Worm (Caenorhabditis elegans): Measurements from ENCODE around the gene F48G7.10.

Gene F48G7.10

DNA sequence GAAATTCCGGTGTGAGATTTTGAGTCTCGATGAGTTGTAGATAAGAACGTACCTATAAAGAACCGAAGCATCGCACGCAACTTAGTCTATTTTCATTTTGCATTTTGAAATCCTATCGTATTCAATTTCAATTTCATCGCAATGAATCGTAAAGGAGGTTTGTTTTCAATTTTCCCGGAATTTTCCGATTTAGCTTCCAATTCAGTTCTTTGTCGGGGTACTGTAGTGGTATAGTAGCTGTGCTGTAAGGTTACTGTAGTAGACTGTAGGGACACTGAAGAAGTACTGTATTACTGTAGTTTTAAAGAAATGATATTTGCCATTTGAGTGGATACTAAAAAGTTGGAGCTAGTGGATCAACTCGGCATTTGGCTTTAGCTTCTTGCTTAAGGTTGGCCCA is 35.0 kb downstream of the F48G7.10 start:
- no peak for TF ChIP-seq ceh-34 (tag; optimal IDR thresholded peaks at IDR 0.05)
- TF ChIP-seq ttx-3 (tag; optimal IDR thresholded peaks at IDR 0.05), result no peak
- TF ChIP-seq unc-42 (tag; optimal IDR thresholded peaks at IDR 0.05), result no peak
- no peak for TF ChIP-seq sdc-2 (tag; optimal IDR thresholded peaks at IDR 0.05)
- no peak for TF ChIP-seq nfya-1 (tag; optimal IDR thresholded peaks at IDR 0.05)
- TF ChIP-seq hlh-8 (tag; optimal IDR thresholded peaks at IDR 0.05), result no peak
- TF ChIP-seq pha-4 (tag; optimal IDR thresholded peaks at IDR 0.05), result no peak
- no peak for TF ChIP-seq mec-3 (tag; optimal IDR thresholded peaks at IDR 0.05; ENCODE audit: borderline replicate concordance)
- no peak for TF ChIP-seq ceh-30 (tag; optimal IDR thresholded peaks at IDR 0.05)
- TF ChIP-seq pha-2 (tag; optimal IDR thresholded peaks at IDR 0.05), result no peak
- TF ChIP-seq lim-6 (tag; optimal IDR thresholded peaks at IDR 0.05), result no peak
- TF ChIP-seq syd-9 (tag; optimal IDR thresholded peaks at IDR 0.05), result no peak
- TF ChIP-seq odd-2 (tag; optimal IDR thresholded peaks at IDR 0.05), result no peak
- TF ChIP-seq rnt-1 (tag; optimal IDR thresholded peaks at IDR 0.05), result no peak
- no peak for TF ChIP-seq elt-2 (tag; optimal IDR thresholded peaks at IDR 0.05)

DNA sequence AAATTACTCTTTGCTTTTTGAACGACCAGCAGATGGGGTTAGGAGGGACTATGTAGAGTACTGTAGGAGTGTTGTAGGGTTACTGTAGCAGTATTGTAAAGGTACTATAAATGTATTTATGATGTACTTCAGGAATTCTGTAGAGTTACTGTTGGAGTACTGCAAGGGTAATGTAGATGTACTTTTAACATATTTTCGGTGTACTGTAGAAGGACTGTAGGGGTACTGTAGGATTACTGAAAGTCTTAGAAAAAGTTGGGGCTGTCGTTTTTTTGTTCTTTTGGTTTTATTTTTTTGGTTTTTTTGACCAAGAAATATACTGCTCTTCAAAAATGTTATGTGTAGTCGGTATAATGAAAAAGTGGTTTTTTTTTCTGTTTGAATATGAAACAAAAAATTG is 36.1 kb downstream of the F48G7.10 start:
- TF ChIP-seq Y22D7AL.16 (tag; optimal IDR thresholded peaks at IDR 0.05), result no peak
- TF ChIP-seq C08G9.2 (tag; optimal IDR thresholded peaks at IDR 0.05), result no peak
- no peak for TF ChIP-seq ceh-18 (tag; optimal IDR thresholded peaks at IDR 0.05)
- no peak for TF ChIP-seq K02D7.2 (tag; optimal IDR thresholded peaks at IDR 0.05)
- no peak for TF ChIP-seq hlh-30 (tag; optimal IDR thresholded peaks at IDR 0.05; ENCODE audit: insufficient read depth)
- no peak for TF ChIP-seq ceh-19 (GFP tag; optimal IDR thresholded peaks at IDR 0.05)
- no peak for TF ChIP-seq K09A11.1 (tag; optimal IDR thresholded peaks at IDR 0.05; ENCODE audit: insufficient read depth)
- no peak for TF ChIP-seq hlh-8 (tag; optimal IDR thresholded peaks at IDR 0.05)
- TF ChIP-seq ceh-48 (tag; optimal IDR thresholded peaks at IDR 0.05), result no peak
- no peak for TF ChIP-seq ets-4 (tag; optimal IDR thresholded peaks at IDR 0.05)
- TF ChIP-seq pros-1 (tag; optimal IDR thresholded peaks at IDR 0.05), result no peak

DNA sequence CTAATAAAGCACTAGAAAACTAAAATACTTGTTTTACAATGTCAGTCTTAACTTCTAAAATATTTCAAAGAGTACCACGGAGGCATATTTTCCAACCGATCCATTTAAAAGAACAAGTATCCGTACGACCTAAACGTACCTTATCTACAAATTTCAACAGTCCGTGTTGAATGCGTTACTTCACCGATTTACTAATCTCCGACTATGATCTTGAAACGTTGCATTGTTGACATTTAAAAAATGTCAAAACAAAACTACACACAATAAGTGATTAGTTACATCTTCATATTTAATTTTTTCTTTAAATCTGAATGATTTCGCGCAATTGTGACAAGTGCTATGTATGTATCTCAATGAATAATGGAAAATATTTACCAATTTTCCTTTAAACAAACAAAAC is 36.9 kb downstream of the F48G7.10 start:
- no peak for TF ChIP-seq ceh-6 (GFP tag; optimal IDR thresholded peaks at IDR 0.05)
- TF ChIP-seq rnt-1 (tag; optimal IDR thresholded peaks at IDR 0.05), result no peak
- TF ChIP-seq pat-9 (tag; optimal IDR thresholded peaks at IDR 0.05), result no peak
- no peak for TF ChIP-seq ceh-48 (tag; optimal IDR thresholded peaks at IDR 0.05)
- TF ChIP-seq ceh-9 (tag; optimal IDR thresholded peaks at IDR 0.05), result no peak
- no peak for TF ChIP-seq ztf-16 (tag; optimal IDR thresholded peaks at IDR 0.05)
- TF ChIP-seq nfya-1 (tag; optimal IDR thresholded peaks at IDR 0.05), result no peak
- TF ChIP-seq hlh-30 (tag; optimal IDR thresholded peaks at IDR 0.05; ENCODE audit: insufficient read depth), result no peak
- no peak for TF ChIP-seq ceh-30 (tag; optimal IDR thresholded peaks at IDR 0.05)
- TF ChIP-seq unc-3 (GFP tag; conservative IDR thresholded peaks at IDR 0.05), result no peak
- TF ChIP-seq unc-3 (tag; optimal IDR thresholded peaks at IDR 0.05), result no peak
- no peak for TF ChIP-seq elt-2 (tag; optimal IDR thresholded peaks at IDR 0.05)
- no peak for TF ChIP-seq lin-11 (tag; optimal IDR thresholded peaks at IDR 0.05)
- TF ChIP-seq hlh-8 (tag; optimal IDR thresholded peaks at IDR 0.05), result no peak
- no peak for TF ChIP-seq npax-4 (tag; optimal IDR thresholded peaks at IDR 0.05)
- TF ChIP-seq odd-2 (tag; optimal IDR thresholded peaks at IDR 0.05), result no peak
- TF ChIP-seq fax-1 (tag; optimal IDR thresholded peaks at IDR 0.05), result no peak
- TF ChIP-seq ttx-3 (tag; optimal IDR thresholded peaks at IDR 0.05), result no peak
- TF ChIP-seq tbx-7 (tag; optimal IDR thresholded peaks at IDR 0.05), result no peak
- TF ChIP-seq ceh-31 (tag; optimal IDR thresholded peaks at IDR 0.05), result no peak
- no peak for TF ChIP-seq elt-4 (tag; optimal IDR thresholded peaks at IDR 0.05)

DNA sequence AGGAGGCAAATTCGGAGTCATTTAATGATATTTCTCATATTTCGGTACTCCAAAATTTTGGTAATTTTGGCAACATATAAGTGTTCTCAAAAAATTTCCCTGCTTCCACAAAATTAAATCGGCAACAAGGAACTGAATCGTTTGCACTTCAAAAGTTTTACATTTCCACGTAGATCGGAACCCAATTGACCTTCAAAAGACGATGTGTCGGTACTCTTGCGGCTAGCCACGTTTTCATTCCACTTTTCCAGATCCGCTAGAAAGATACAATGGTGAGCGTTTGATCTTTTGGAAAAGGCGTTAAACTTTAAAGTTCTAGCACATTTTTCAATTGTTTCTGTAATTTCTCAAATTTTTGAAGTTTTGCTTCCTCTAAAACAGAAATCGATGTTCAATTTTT is 37.8 kb downstream of the F48G7.10 start:
- TF ChIP-seq lim-6 (tag; optimal IDR thresholded peaks at IDR 0.05), result no peak
- no peak for TF ChIP-seq gmeb-2 (tag; optimal IDR thresholded peaks at IDR 0.05)
- TF ChIP-seq mec-3 (tag; optimal IDR thresholded peaks at IDR 0.05; ENCODE audit: borderline replicate concordance), result no peak
- TF ChIP-seq pat-9 (tag; optimal IDR thresholded peaks at IDR 0.05), result no peak
- no peak for TF ChIP-seq dve-1 (tag; optimal IDR thresholded peaks at IDR 0.05)
- TF ChIP-seq pros-1 (tag; optimal IDR thresholded peaks at IDR 0.05), result no peak
- TF ChIP-seq hlh-8 (tag; optimal IDR thresholded peaks at IDR 0.05), result no peak
- no peak for TF ChIP-seq tbx-7 (tag; optimal IDR thresholded peaks at IDR 0.05)
- TF ChIP-seq ceh-9 (tag; optimal IDR thresholded peaks at IDR 0.05), result no peak
- no peak for TF ChIP-seq syd-9 (tag; optimal IDR thresholded peaks at IDR 0.05)
- TF ChIP-seq rnt-1 (tag; optimal IDR thresholded peaks at IDR 0.05), result no peak
- TF ChIP-seq ahr-1 (tag; optimal IDR thresholded peaks at IDR 0.05), result no peak
- no peak for TF ChIP-seq pqm-1 (tag; optimal IDR thresholded peaks at IDR 0.05)
- no peak for TF ChIP-seq unc-42 (tag; optimal IDR thresholded peaks at IDR 0.05)
- TF ChIP-seq nfya-1 (tag; optimal IDR thresholded peaks at IDR 0.05), result no peak
- TF ChIP-seq elt-4 (tag; optimal IDR thresholded peaks at IDR 0.05), result no peak
- no peak for TF ChIP-seq zip-5 (tag; optimal IDR thresholded peaks at IDR 0.05)
- TF ChIP-seq hlh-13 (GFP tag; optimal IDR thresholded peaks at IDR 0.05), result no peak
